Fruit fly (Drosophila melanogaster): ENCODE data around the gene CG31751.

The CG31751 gene

dm6 chr2L:18707844-18708238, 30.8 kb downstream of the CG31751 start (continued):
- no peak for TF ChIP-seq CG31441 (GFP tag; IDR thresholded peaks at IDR 0.05)
- no peak for TF ChIP-seq maf-S (GFP tag; optimal IDR thresholded peaks at IDR 0.05)
- TF ChIP-seq CG3065 (GFP tag; optimal IDR thresholded peaks at IDR 0.05) = no peak
- no peak for TF ChIP-seq HLHmδ (GFP tag; optimal IDR thresholded peaks at IDR 0.05)
- TF ChIP-seq Oaz (GFP tag; IDR thresholded peaks at IDR 0.05) = no peak
- no peak for TF ChIP-seq Lpt (GFP tag; optimal IDR thresholded peaks at IDR 0.05)
- no peak for TF ChIP-seq HLH4C (GFP tag; IDR thresholded peaks at IDR 0.05; ENCODE audit: partially characterized antibody)
- no peak for TF ChIP-seq CG13123 (GFP tag; optimal IDR thresholded peaks at IDR 0.05)
- no peak for TF ChIP-seq CG34376 (GFP tag; optimal IDR thresholded peaks at IDR 0.05)
- TF ChIP-seq CG6254 (GFP tag; optimal IDR thresholded peaks at IDR 0.05) = no peak
- peak; percentile 34; the same call in 1 of the 2 replicates for TF ChIP-seq Ada2b (GFP tag; IDR thresholded peaks at IDR 0.05)
- peak; percentile 17 for TF ChIP-seq Meics (GFP tag; optimal IDR thresholded peaks at IDR 0.05)
- TF ChIP-seq CG4424 (GFP tag; optimal IDR thresholded peaks at IDR 0.05) = no peak
- no peak for TF ChIP-seq fru (optimal IDR thresholded peaks at IDR 0.05)
- TF ChIP-seq CG7357 (GFP tag; IDR thresholded peaks at IDR 0.05) = no peak
- TF ChIP-seq pita (GFP tag; optimal IDR thresholded peaks at IDR 0.05) = no peak
- peak; percentile 36; the same call in 1 of the 3 replicates for TF ChIP-seq Aef1 (GFP tag; IDR thresholded peaks at IDR 0.05)
- TF ChIP-seq lola (GFP tag; optimal IDR thresholded peaks at IDR 0.05) = no peak
- no peak for TF ChIP-seq CkIIα-i1 (GFP tag; IDR thresholded peaks at IDR 0.05)
- TF ChIP-seq ssp (GFP tag; IDR thresholded peaks at IDR 0.05) = no peak
- no peak for TF ChIP-seq fd3F (GFP tag; optimal IDR thresholded peaks at IDR 0.05)
- TF ChIP-seq CG7556 (GFP tag; optimal IDR thresholded peaks at IDR 0.05) = no peak
- no peak for TF ChIP-seq Asciz (GFP tag; optimal IDR thresholded peaks at IDR 0.05)
- peak; percentile 21 for TF ChIP-seq luna (GFP tag; optimal IDR thresholded peaks at IDR 0.05)
- TF ChIP-seq grau (tag; optimal IDR thresholded peaks at IDR 0.05) = peak; percentile 8
- TF ChIP-seq Hmx (GFP tag; optimal IDR thresholded peaks at IDR 0.05) = no peak
- TF ChIP-seq CG4328 (GFP tag; optimal IDR thresholded peaks at IDR 0.05) = no peak
- no peak for TF ChIP-seq NC2β (GFP tag; optimal IDR thresholded peaks at IDR 0.05)
- no peak for TF ChIP-seq bbx (GFP tag; IDR thresholded peaks at IDR 0.05; ENCODE audit: partially characterized antibody)
- no peak for TF ChIP-seq CG4730 (GFP tag; IDR thresholded peaks at IDR 0.05)
- TF ChIP-seq CG43689 (GFP tag; IDR thresholded peaks at IDR 0.05) = no peak
- TF ChIP-seq dati (GFP tag; IDR thresholded peaks at IDR 0.05) = no peak
- no peak for TF ChIP-seq CG13296 (GFP tag; optimal IDR thresholded peaks at IDR 0.05)
- no peak for TF ChIP-seq Camta (GFP tag; optimal IDR thresholded peaks at IDR 0.05)
- TF ChIP-seq Hsf (GFP tag; optimal IDR thresholded peaks at IDR 0.05) = no peak
- no peak for TF ChIP-seq YL-1 (GFP tag; optimal IDR thresholded peaks at IDR 0.05)
- no peak for TF ChIP-seq CG6689 (GFP tag; IDR thresholded peaks at IDR 0.05)
- no peak for TF ChIP-seq tup (GFP tag; optimal IDR thresholded peaks at IDR 0.05)
- no peak for TF ChIP-seq Doc3 (GFP tag; IDR thresholded peaks at IDR 0.05; ENCODE audit: partially characterized antibody)
- TF ChIP-seq stwl (tag; optimal IDR thresholded peaks at IDR 0.05) = no peak
- TF ChIP-seq Myb (GFP tag; optimal IDR thresholded peaks at IDR 0.05) = no peak
- no peak for TF ChIP-seq Dfd (GFP tag; optimal IDR thresholded peaks at IDR 0.05)
- TF ChIP-seq Adf1 (GFP tag; IDR thresholded peaks at IDR 0.05) = no peak
- no peak for TF ChIP-seq CoRest (tag; optimal IDR thresholded peaks at IDR 0.05)
- no peak for TF ChIP-seq CG10654 (GFP tag; optimal IDR thresholded peaks at IDR 0.05)
- TF ChIP-seq MESR4 (GFP tag; optimal IDR thresholded peaks at IDR 0.05) = no peak
- peak; percentile 22 for TF ChIP-seq CG1602 (GFP tag; optimal IDR thresholded peaks at IDR 0.05)
- TF ChIP-seq tio (GFP tag; optimal IDR thresholded peaks at IDR 0.05) = no peak
- no peak for TF ChIP-seq sc (optimal IDR thresholded peaks at IDR 0.05)
- TF ChIP-seq sc (GFP tag; optimal IDR thresholded peaks at IDR 0.05) = no peak
- no peak for TF ChIP-seq CrebB (tag; optimal IDR thresholded peaks at IDR 0.05)
- no peak for TF ChIP-seq CG10321 (GFP tag; IDR thresholded peaks at IDR 0.05)
- no peak for TF ChIP-seq Atf3 (GFP tag; optimal IDR thresholded peaks at IDR 0.05)

Measured in whole organism, embryonic.